Worm (Caenorhabditis elegans) whole organism, early embryonic: ENCODE data around the gene rps-25.

Experiments
- aly-1 ChIP-seq: sonication (generic microtip); optimal IDR thresholded peaks from 2 replicates; lab custom pipeline; 2016; ENCODE audit warnings: missing genetic modification characterization, missing compliant biosample characterization
- ama-1 ChIP-seq: fragments of 150-350 bp; optimal IDR thresholded peaks from 2 replicates; lab custom pipeline; 2014
- sea-1 ChIP-seq: fragments of 200-800 bp; sonication (Bioruptor generic); conservative IDR thresholded peaks from 2 replicates; pipeline ENCODE4 v1.3.6; 2022; ENCODE audit warnings: missing genetic modification characterization, missing compliant biosample characterization

ce11 chrIV:5944172-5944571 is 3.2 kb downstream of the rps-25 start:
- no peak for TF ChIP-seq ama-1
- TF ChIP-seq aly-1 (tag; lab: Kevin White, UChicago): no peak
- no peak for TF ChIP-seq sea-1 (GFP tag; lab: Robert Waterston, UW)
